Fruit fly (Drosophila melanogaster): ENCODE data around the gene CG33158.
A peak's percentile ranks its signal among the peaks of the same experiment; 100 is the strongest.

Gene CG33158

dm6 chr3L:16409440-16410233 is 9.8 kb upstream of the CG33158 start:
- TF ChIP-seq Rel (GFP tag; optimal IDR thresholded peaks at IDR 0.05) (no peak), Rel (tag; optimal IDR thresholded peaks at IDR 0.05) (peak; percentile 19), Dif (GFP tag; optimal IDR thresholded peaks at IDR 0.05; ENCODE audit: partially characterized antibody) (peak; percentile 1), dsf (GFP tag; optimal IDR thresholded peaks at IDR 0.05; ENCODE audit: borderline replicate concordance) (no peak)

- TF ChIP-seq jim (GFP tag; optimal IDR thresholded peaks at IDR 0.05): no peak
- TF ChIP-seq Mio (GFP tag; optimal IDR thresholded peaks at IDR 0.05): no peak
- no peak for TF ChIP-seq Dfd (GFP tag; optimal IDR thresholded peaks at IDR 0.05)
- TF ChIP-seq sage (GFP tag; optimal IDR thresholded peaks at IDR 0.05): peak; percentile 57
- TF ChIP-seq dsf (GFP tag; optimal IDR thresholded peaks at IDR 0.05; ENCODE audit: borderline replicate concordance): no peak
- TF ChIP-seq Hr78 (GFP tag; optimal IDR thresholded peaks at IDR 0.05): no peak
- no peak for TF ChIP-seq sv (GFP tag; optimal IDR thresholded peaks at IDR 0.05)
- peak; percentile 65 for TF ChIP-seq CG9705 (GFP tag; optimal IDR thresholded peaks at IDR 0.05)
- TF ChIP-seq dmrt93B (GFP tag; optimal IDR thresholded peaks at IDR 0.05): peak; percentile 35
- TF ChIP-seq Dif (GFP tag; optimal IDR thresholded peaks at IDR 0.05; ENCODE audit: partially characterized antibody): peak; percentile 78
- TF ChIP-seq Sp1 (GFP tag; optimal IDR thresholded peaks at IDR 0.05): peak; percentile 81
- peak; percentile 83 for TF ChIP-seq ey (GFP tag; optimal IDR thresholded peaks at IDR 0.05)
- peak; percentile 83 for TF ChIP-seq rgr (GFP tag; optimal IDR thresholded peaks at IDR 0.05)
- peak; percentile 76 for TF ChIP-seq OdsH (GFP tag; optimal IDR thresholded peaks at IDR 0.05)
- TF ChIP-seq Myc (optimal IDR thresholded peaks at IDR 0.05): no peak
- no peak for TF ChIP-seq lola (GFP tag; optimal IDR thresholded peaks at IDR 0.05)
- TF ChIP-seq dl (GFP tag; optimal IDR thresholded peaks at IDR 0.05; ENCODE audit: insufficient read depth in 1 of 2, partially characterized antibody in 2 of 2): peak; percentile 44 to 53
- no peak for TF ChIP-seq CrebA (GFP tag; optimal IDR thresholded peaks at IDR 0.05; ENCODE audit: borderline replicate concordance)
- peak; percentile 87 for TF ChIP-seq h (GFP tag; optimal IDR thresholded peaks at IDR 0.05)
- TF ChIP-seq usp (GFP tag; optimal IDR thresholded peaks at IDR 0.05): no peak
- TF ChIP-seq CG32264 (GFP tag; optimal IDR thresholded peaks at IDR 0.05): peak; percentile 67
- TF ChIP-seq psq (GFP tag; optimal IDR thresholded peaks at IDR 0.05): peak; percentile 91
- peak; percentile 23 for TF ChIP-seq Jra (GFP tag; optimal IDR thresholded peaks at IDR 0.05)
- peak in 1 of 2 experiments; percentile 83 for TF ChIP-seq foxo (GFP tag; optimal IDR thresholded peaks at IDR 0.05)
- TF ChIP-seq N (GFP tag; optimal IDR thresholded peaks at IDR 0.05): peak; percentile 58
- TF ChIP-seq GATAd (GFP tag; optimal IDR thresholded peaks at IDR 0.05): no peak
- peak; percentile 47 for TF ChIP-seq Hr83 (GFP tag; optimal IDR thresholded peaks at IDR 0.05; ENCODE audit: poor library complexity, severe bottlenecking)
- peak; percentile 27 for TF ChIP-seq Rel (GFP tag; optimal IDR thresholded peaks at IDR 0.05)
- TF ChIP-seq Rel (tag; optimal IDR thresholded peaks at IDR 0.05): no peak
- peak; percentile 88 for TF ChIP-seq fru (GFP tag; optimal IDR thresholded peaks at IDR 0.05)
- TF ChIP-seq pan (optimal IDR thresholded peaks at IDR 0.05): no peak
- TF ChIP-seq HLH106 (tag; optimal IDR thresholded peaks at IDR 0.05): peak; percentile 72
- no peak for TF ChIP-seq Vsx2 (GFP tag; optimal IDR thresholded peaks at IDR 0.05; ENCODE audit: partially characterized antibody)
- peak; percentile 85 for TF ChIP-seq br (GFP tag; optimal IDR thresholded peaks at IDR 0.05)
- no peak for TF ChIP-seq tai (GFP tag; optimal IDR thresholded peaks at IDR 0.05)
- peak; percentile 90 for TF ChIP-seq woc (GFP tag; optimal IDR thresholded peaks at IDR 0.05)
- TF ChIP-seq brk (GFP tag; optimal IDR thresholded peaks at IDR 0.05): peak; percentile 72
- peak; percentile 81 for TF ChIP-seq Hnf4 (GFP tag; optimal IDR thresholded peaks at IDR 0.05)
- TF ChIP-seq Abd-B (GFP tag; optimal IDR thresholded peaks at IDR 0.05): no peak
Observed at dm6 chr3L:16410234-16411119, 8.9 kb upstream of the CG33158 start.
